Worm (Caenorhabditis elegans) whole organism, L4 larva: Measurements from ENCODE around the gene clec-153.

ENCODE experiments used
- ama-1 ChIP-seq: fragments of 150-350 bp; optimal IDR thresholded peaks from 2 replicates; lab custom pipeline; 2014; ENCODE audit warnings: inconsistent platforms, mixed read lengths
- hif-1 ChIP-seq, 2 experiments: sonication (generic microtip); optimal IDR thresholded peaks; 2 replicates each; lab custom pipeline; 2016 to 2017; ENCODE audit warnings: missing compliant biosample characterization in 2 of 2, missing genetic modification characterization in 2 of 2, missing genetic modification reagents in 2 of 2, missing genotype in 2 of 2, mild to moderate bottlenecking in 1 of 2
- unc-130 ChIP-seq: sonication (generic microtip); optimal IDR thresholded peaks from 2 replicates; lab custom pipeline; 2016; ENCODE audit warnings: missing genetic modification reagents, missing genetic modification characterization, missing compliant biosample characterization
- zfp-2 ChIP-seq: sonication (generic microtip); optimal IDR thresholded peaks from 2 replicates; lab custom pipeline; 2016; ENCODE audit warnings: mild to moderate bottlenecking, missing genetic modification characterization, missing compliant biosample characterization

DNA sequence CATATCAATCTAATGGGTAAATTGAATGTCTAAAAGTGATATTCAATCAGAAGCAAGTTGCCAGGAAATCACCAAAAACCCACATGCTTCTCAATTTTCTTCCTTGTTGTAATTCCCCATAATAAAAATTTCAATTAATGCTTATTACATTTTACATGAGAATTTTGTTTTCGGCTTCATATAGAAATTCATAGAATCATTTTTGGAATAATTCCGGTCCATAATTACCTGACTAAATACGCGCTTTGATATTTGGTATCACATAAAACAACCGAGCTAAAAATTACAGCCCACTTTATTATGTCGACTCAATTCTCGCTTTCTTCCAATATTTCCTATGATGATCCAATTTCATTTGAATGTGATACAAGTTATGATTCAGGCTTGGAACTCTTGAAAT, 36.9 kb downstream of the clec-153 start, which contains the start of gene srg-13:
- TF ChIP-seq ama-1 (lab: Kevin White, UChicago), result no peak
- no peak for TF ChIP-seq unc-130 (GFP tag; lab: Kevin White, UChicago)
- TF ChIP-seq zfp-2 (tag; lab: Kevin White, UChicago), result no peak
- no peak for TF ChIP-seq hif-1 (tag; optimal IDR thresholded peaks at IDR 0.05; lab: Kevin White, UChicago)
